Fruit fly (Drosophila melanogaster) whole organism, embryonic: Measurements from ENCODE around the gene Ldsdh1.

Experiments used
- Aef1 ChIP-seq: fragments of 200-800 bp; sonication (Bioruptor generic); IDR thresholded peaks from 3 replicates; pipeline ENCODE4 v1.3.6; 2022; ENCODE audit warnings: missing biosample characterization, missing genetic modification characterization
- B-H2 ChIP-seq: fragments of 200-800 bp; sonication (Bioruptor generic); optimal IDR thresholded peaks from 2 replicates; lab custom pipeline; 2018; ENCODE audit warnings: missing biosample characterization, mild to moderate bottlenecking, missing genetic modification characterization
- CG11085 ChIP-seq: fragments of 200-800 bp; sonication (Bioruptor generic); IDR thresholded peaks from 2 replicates; pipeline ENCODE4 v1.3.6; 2022; ENCODE audit warnings: missing biosample characterization, missing genetic modification characterization
- CG11093 ChIP-seq: fragments of 200-800 bp; sonication (Bioruptor generic); IDR thresholded peaks from 3 replicates; pipeline ENCODE4 v1.3.6; 2022; ENCODE audit warnings: missing biosample characterization, missing genetic modification characterization
- CG12299 ChIP-seq: fragments of 200-800 bp; sonication (Bioruptor generic); optimal IDR thresholded peaks from 2 replicates; lab custom pipeline; 2018; ENCODE audit warnings: missing biosample characterization, mild to moderate bottlenecking, missing genetic modification characterization
- CG12744 ChIP-seq: fragments of 200-800 bp; sonication (Bioruptor generic); optimal IDR thresholded peaks from 2 replicates; lab custom pipeline; 2016; ENCODE audit warnings: missing biosample characterization, missing genetic modification characterization
- CG16779 ChIP-seq: fragments of 200-800 bp; sonication (Bioruptor generic); IDR thresholded peaks from 2 replicates; pipeline ENCODE4 v1.3.6; 2022; ENCODE audit warnings: missing biosample characterization, missing genetic modification characterization
- CG2199 ChIP-seq: fragments of 200-800 bp; sonication (Bioruptor generic); IDR thresholded peaks from 3 replicates; pipeline ENCODE4 v1.3.6; 2022; ENCODE audit warnings: missing biosample characterization, missing genetic modification characterization
- CG30403 ChIP-seq: fragments of 200-800 bp; sonication (Bioruptor generic); optimal IDR thresholded peaks from 3 replicates; lab custom pipeline; 2016; ENCODE audit warnings: missing biosample characterization, missing genetic modification characterization
- CG32772 ChIP-seq: fragments of 200-800 bp; sonication (Bioruptor generic); IDR thresholded peaks from 2 replicates; pipeline ENCODE4 v1.3.6; 2022; ENCODE audit warnings: missing biosample characterization, missing genetic modification characterization
- CG3407 ChIP-seq: fragments of 200-800 bp; sonication (Bioruptor generic); optimal IDR thresholded peaks from 2 replicates; lab custom pipeline; 2018; ENCODE audit warnings: missing biosample characterization, mild to moderate bottlenecking, missing genetic modification characterization
- CG34224 ChIP-seq: fragments of 200-800 bp; sonication (Bioruptor generic); IDR thresholded peaks from 3 replicates; pipeline ENCODE4 v1.3.6; 2022; ENCODE audit warnings: missing biosample characterization, missing genetic modification characterization; ENCODE audit not compliant: partially characterized antibody
- CG34376 ChIP-seq: fragments of 200-800 bp; sonication (Bioruptor generic); optimal IDR thresholded peaks from 2 replicates; lab custom pipeline; 2018; ENCODE audit warnings: missing biosample characterization, mild to moderate bottlenecking, missing genetic modification characterization
- CG4730 ChIP-seq: fragments of 200-800 bp; sonication (Bioruptor generic); IDR thresholded peaks from 2 replicates; pipeline ENCODE4 v1.3.6; 2022; ENCODE audit warnings: missing biosample characterization, missing genetic modification characterization
- CG4820 ChIP-seq: fragments of 200-800 bp; sonication (Bioruptor generic); optimal IDR thresholded peaks from 3 replicates; lab custom pipeline; 2016; ENCODE audit warnings: missing biosample characterization, missing genetic modification characterization
- CG6683 ChIP-seq: fragments of 200-800 bp; sonication (Bioruptor generic); optimal IDR thresholded peaks from 2 replicates; lab custom pipeline; 2017; ENCODE audit warnings: missing biosample characterization, mild to moderate bottlenecking, missing genetic modification characterization, missing genetic modification reagents
- CG6689 ChIP-seq: fragments of 200-800 bp; sonication (Bioruptor generic); IDR thresholded peaks from 2 replicates; pipeline ENCODE4 v1.3.6; 2022; ENCODE audit warnings: missing biosample characterization, missing genetic modification characterization
- CG6791 ChIP-seq: fragments of 200-800 bp; sonication (Bioruptor generic); IDR thresholded peaks from 3 replicates; pipeline ENCODE4 v1.3.6; 2022; ENCODE audit warnings: missing biosample characterization, missing genetic modification characterization; ENCODE audit not compliant: partially characterized antibody
- CG8089 ChIP-seq: fragments of 200-800 bp; sonication (Bioruptor generic); optimal IDR thresholded peaks from 3 replicates; lab custom pipeline; 2016; ENCODE audit warnings: missing biosample characterization, missing genetic modification characterization
- CG8388 ChIP-seq: fragments of 200-800 bp; sonication (Bioruptor generic); optimal IDR thresholded peaks from 2 replicates; lab custom pipeline; 2019; ENCODE audit warnings: missing biosample characterization, mild to moderate bottlenecking, missing genetic modification characterization, moderate library complexity
- CG8478 ChIP-seq: fragments of >200 bp; optimal IDR thresholded peaks from 2 replicates; lab custom pipeline; 2018
- CG8765 ChIP-seq: fragments of 200-800 bp; sonication (Bioruptor generic); IDR thresholded peaks from 2 replicates; pipeline ENCODE4 v1.3.6; 2022; ENCODE audit warnings: missing biosample characterization, missing genetic modification characterization
- CG8924 ChIP-seq: fragments of 200-800 bp; optimal IDR thresholded peaks from 3 replicates; lab custom pipeline; 2019; ENCODE audit warnings: missing biosample characterization, mild to moderate bottlenecking, missing genetic modification characterization, moderate library complexity
- CTCF ChIP-seq: fragments of 200-800 bp; sonication (Bioruptor generic); optimal IDR thresholded peaks from 2 replicates; lab custom pipeline; 2017; ENCODE audit warnings: missing biosample characterization, mild to moderate bottlenecking, missing genetic modification characterization, moderate library complexity
- Deaf1 ChIP-seq: fragments of 200-800 bp; optimal IDR thresholded peaks from 3 replicates; lab custom pipeline; 2019; ENCODE audit warnings: missing biosample characterization, mild to moderate bottlenecking, missing genetic modification characterization, moderate library complexity
- HLHmδ ChIP-seq: fragments of 200-800 bp; sonication (Bioruptor generic); optimal IDR thresholded peaks from 2 replicates; lab custom pipeline; 2018; ENCODE audit warnings: missing biosample characterization, mild to moderate bottlenecking, missing genetic modification characterization, moderate library complexity
- Hmr ChIP-seq: fragments of 200-800 bp; sonication (Bioruptor generic); optimal IDR thresholded peaks from 3 replicates; lab custom pipeline; 2017; ENCODE audit warnings: mild to moderate bottlenecking, missing biosample characterization, missing genetic modification reagents, missing genetic modification characterization
- Med ChIP-seq: fragments of 200-800 bp; sonication (Bioruptor generic); peaks from one replicate; lab custom pipeline; 2016; ENCODE audit warnings: missing biosample characterization, missing genetic modification characterization, mild to moderate bottlenecking, inconsistent platforms, moderate library complexity
- Neu2 ChIP-seq: fragments of 200-800 bp; sonication (Bioruptor generic); optimal IDR thresholded peaks from 3 replicates; lab custom pipeline; 2016; ENCODE audit warnings: missing biosample characterization, missing genetic modification characterization, borderline replicate concordance
- Nf-YB ChIP-seq: fragments of 200-800 bp; sonication (Bioruptor generic); optimal IDR thresholded peaks from 3 replicates; lab custom pipeline; 2019; ENCODE audit warnings: missing biosample characterization, mild to moderate bottlenecking, missing genetic modification characterization, moderate library complexity
- Pdp1 ChIP-seq, 2 experiments: fragments of 200-800 bp; sonication (Bioruptor generic); optimal IDR thresholded peaks; 3 replicates each; lab custom pipeline; 2016; ENCODE audit warnings: missing biosample characterization in 2 of 2, missing genetic modification characterization in 2 of 2, mild to moderate bottlenecking in 1 of 2, moderate library complexity in 1 of 2
- Xrp1 ChIP-seq: fragments of 200-800 bp; sonication (Bioruptor generic); IDR thresholded peaks from 2 replicates; pipeline ENCODE4 v1.3.6; 2022; ENCODE audit warnings: missing biosample characterization, missing genetic modification characterization
- ap ChIP-seq: fragments of 200-800 bp; sonication (Bioruptor generic); IDR thresholded peaks from 2 replicates; pipeline ENCODE4 v1.3.6; 2022; ENCODE audit warnings: missing biosample characterization, missing genetic modification characterization
- bsh ChIP-seq, 2 experiments: fragments of 200-800 bp; sonication (Bioruptor generic); optimal IDR thresholded peaks; 2 replicates each; lab custom pipeline; 2017 to 2018; ENCODE audit warnings: mild to moderate bottlenecking in 2 of 2, missing biosample characterization in 2 of 2, missing genetic modification characterization in 2 of 2, moderate library complexity in 1 of 2
- caup ChIP-seq: fragments of 200-800 bp; sonication (Bioruptor generic); optimal IDR thresholded peaks from 3 replicates; lab custom pipeline; 2017; ENCODE audit warnings: missing biosample characterization, mild to moderate bottlenecking, missing genetic modification characterization, moderate library complexity; ENCODE audit not compliant: severe bottlenecking
- cg ChIP-seq: fragments of 200-800 bp; sonication (Bioruptor generic); optimal IDR thresholded peaks from 3 replicates; lab custom pipeline; 2019; ENCODE audit warnings: missing biosample characterization, mild to moderate bottlenecking, missing genetic modification characterization, moderate library complexity
- ci ChIP-seq: fragments of 200-800 bp; sonication (Bioruptor generic); IDR thresholded peaks from 3 replicates; pipeline ENCODE4 v1.3.6; 2022; ENCODE audit warnings: missing biosample characterization, missing genetic modification characterization
- crp ChIP-seq, 2 experiments: fragments of 200-800 bp; sonication (Bioruptor generic); optimal IDR thresholded peaks; 2 replicates in 1 of 2; 3 replicates in 1 of 2; lab custom pipeline; 2017; ENCODE audit warnings: missing biosample characterization in 2 of 2, missing genetic modification characterization in 2 of 2, mild to moderate bottlenecking in 1 of 2, moderate library complexity in 1 of 2
- dm ChIP-seq: fragments of 200-800 bp; sonication (Bioruptor generic); optimal IDR thresholded peaks from 3 replicates; lab custom pipeline; 2016; ENCODE audit warnings: missing biosample characterization, missing genetic modification characterization
- emc ChIP-seq: fragments of 200-800 bp; sonication (Bioruptor generic); optimal IDR thresholded peaks from 2 replicates; lab custom pipeline; 2016; ENCODE audit warnings: missing biosample characterization, missing genetic modification characterization
- eve ChIP-seq, 2 experiments: fragments of >200 bp; optimal IDR thresholded peaks; 2 replicates each; lab custom pipeline; 2017; ENCODE audit warnings: missing biosample characterization in 2 of 2, missing genetic modification characterization in 2 of 2
- gsb-n ChIP-seq: fragments of 200-800 bp; sonication (Bioruptor generic); optimal IDR thresholded peaks from 3 replicates; lab custom pipeline; 2018; ENCODE audit warnings: missing biosample characterization, mild to moderate bottlenecking, missing genetic modification characterization
- h ChIP-seq: fragments of >200 bp; optimal IDR thresholded peaks from 2 replicates; lab custom pipeline; 2017
- her ChIP-seq: fragments of 200-800 bp; sonication (Bioruptor generic); optimal IDR thresholded peaks from 2 replicates; lab custom pipeline; 2016; ENCODE audit warnings: missing biosample characterization, missing genetic modification characterization
- otp ChIP-seq: fragments of 200-800 bp; sonication (Bioruptor generic); IDR thresholded peaks from 3 replicates; pipeline ENCODE4, ENCODE4 v1.3.6; 2022; ENCODE audit warnings: missing biosample characterization, missing genetic modification characterization
- phol ChIP-seq: fragments of 200-800 bp; sonication (Bioruptor generic); optimal IDR thresholded peaks from 3 replicates; lab custom pipeline; 2018; ENCODE audit warnings: missing biosample characterization, mild to moderate bottlenecking, missing genetic modification characterization, moderate library complexity
- sens ChIP-seq: fragments of 200-800 bp; sonication (Bioruptor generic); peaks from one replicate; lab custom pipeline; 2016; ENCODE audit warnings: missing biosample characterization, missing genetic modification characterization
- sima ChIP-seq: fragments of 200-800 bp; sonication (Bioruptor generic); optimal IDR thresholded peaks from 2 replicates; lab custom pipeline; 2016; ENCODE audit warnings: missing biosample characterization, missing genetic modification characterization
- tna ChIP-seq: fragments of 200-800 bp; sonication (Bioruptor generic); IDR thresholded peaks from 2 replicates; pipeline ENCODE4 v1.3.6; 2022; ENCODE audit warnings: missing biosample characterization, missing genetic modification characterization; ENCODE audit not compliant: partially characterized antibody
- vvl ChIP-seq: fragments of 200-800 bp; sonication (Bioruptor generic); IDR thresholded peaks from 2 replicates; pipeline ENCODE4 v1.3.6; 2022; ENCODE audit warnings: missing biosample characterization, missing genetic modification characterization
- wdn ChIP-seq: fragments of 200-800 bp; sonication (Bioruptor generic); IDR thresholded peaks from 2 replicates; pipeline ENCODE4 v1.3.6; 2022; ENCODE audit warnings: missing biosample characterization, missing genetic modification characterization

The Ldsdh1 gene

dm6 chrX:8056597-8057228, 24.7 kb downstream of the Ldsdh1 start (continued):
- peak in 1 of 2 experiments; percentile 22 for TF ChIP-seq bsh (GFP tag; optimal IDR thresholded peaks at IDR 0.05; lab: Kevin White, UChicago)
- no peak for TF ChIP-seq tna (GFP tag; lab: Robert Waterston, UW)
- peak; percentile 75 for TF ChIP-seq CG8478 (lab: Kevin White, UChicago)
- no peak for TF ChIP-seq CG11093
- peak; percentile 14 for TF ChIP-seq B-H2
- peak; percentile 42 for TF ChIP-seq HLHmδ (GFP tag; lab: Kevin White, UChicago)
- no peak for TF ChIP-seq CG6791
- peak; percentile 35; the same call in 1 of the 2 replicates for TF ChIP-seq vvl
- TF ChIP-seq CG32772 (GFP tag; lab: Robert Waterston, UW): peak; percentile 43; the same call in 1 of the 2 replicates
- peak; percentile 87 for TF ChIP-seq cg (GFP tag; lab: Kevin White, UChicago)
- no peak for TF ChIP-seq crp (GFP tag; optimal IDR thresholded peaks at IDR 0.05; lab: Kevin White, UChicago)
- peak; percentile 7 for TF ChIP-seq CG34376 (GFP tag; lab: Kevin White, UChicago)
- 0 out of 3 replicates have a peak, but pooled peaks have one; percentile 27 for TF ChIP-seq otp
- TF ChIP-seq ci (GFP tag; lab: Robert Waterston, UW): 0 out of 3 replicates have a peak, but pooled peaks have one; percentile 33
- peak; percentile 68 for TF ChIP-seq phol (tag; lab: Kevin White, UChicago)
- TF ChIP-seq CG34224 (GFP tag; lab: Robert Waterston, UW): peak; percentile 32; the same call in 1 of the 3 replicates

dm6 chrX:8056084-8056483, 25.3 kb downstream of the Ldsdh1 start:
- TF ChIP-seq her (GFP tag; lab: Kevin White, UChicago) (no peak), Neu2 (peak; percentile 58), ap (GFP tag; lab: Robert Waterston, UW) (no peak), CG12299 (tag; lab: Kevin White, UChicago) (no peak), CG8089 (GFP tag; lab: Kevin White, UChicago) (no peak), CG30403 (GFP tag; lab: Kevin White, UChicago) (no peak), CG3407 (GFP tag; lab: Kevin White, UChicago) (no peak), CG6689 (GFP tag; lab: Robert Waterston, UW) (no peak), CTCF (GFP tag; lab: Kevin White, UChicago) (peak; percentile 43), CG4730 (no peak), CG12744 (GFP tag; lab: Kevin White, UChicago) (no peak), Deaf1 (tag; lab: Kevin White, UChicago) (no peak), h (lab: Kevin White, UChicago) (no peak), Aef1 (GFP tag; lab: Robert Waterston, UW) (no peak), CG2199 (0 out of 3 replicates have a peak, but pooled peaks have one; percentile 44), CG4820 (no peak), CG6683 (no peak), eve (GFP tag; optimal IDR thresholded peaks at IDR 0.05; lab: Kevin White, UChicago) (peak in 1 of 2 experiments; percentile 60), gsb-n (no peak), CG8765 (GFP tag; lab: Robert Waterston, UW) (no peak), caup (GFP tag; lab: Kevin White, UChicago) (no peak), sima (GFP tag; lab: Kevin White, UChicago) (no peak), Xrp1 (GFP tag; lab: Robert Waterston, UW) (no peak), CG8924 (tag; lab: Kevin White, UChicago) (no peak), Pdp1 (GFP tag; optimal IDR thresholded peaks at IDR 0.05; lab: Kevin White, UChicago) (peak in 1 of 2 experiments; percentile 89), Med (GFP tag; lab: Kevin White, UChicago) (peak; percentile 33), CG11085 (GFP tag; lab: Robert Waterston, UW) (no peak), sens (GFP tag; lab: Kevin White, UChicago) (no peak), Nf-YB (GFP tag; lab: Kevin White, UChicago) (no peak), Hmr (no peak), CG16779 (GFP tag; lab: Robert Waterston, UW) (no peak), emc (GFP tag; lab: Kevin White, UChicago) (no peak), wdn (no peak), CG8388 (GFP tag; lab: Kevin White, UChicago) (no peak), dm (GFP tag; lab: Kevin White, UChicago) (no peak)
